Worm (Caenorhabditis elegans) whole organism, L1 larva: ENCODE measurements around the gene Y43B11AR.1.

Experiments used
- ama-1 ChIP-seq: fragments of 150-350 bp; optimal IDR thresholded peaks from 2 replicates; lab custom pipeline; 2014
- mdl-1 ChIP-seq, 2 experiments: fragments of 150-350 bp; optimal IDR thresholded peaks; 2 replicates each; lab custom pipeline; 2014 to 2017; ENCODE audit warnings: missing biosample characterization in 2 of 2, missing genetic modification characterization in 2 of 2, inconsistent platforms in 1 of 2
- nhr-11 ChIP-seq: fragments of 150-350 bp; optimal IDR thresholded peaks from 2 replicates; lab custom pipeline; 2014; ENCODE audit warnings: missing biosample characterization, missing genetic modification characterization
- snpc-4 ChIP-seq: fragments of 150-350 bp; optimal IDR thresholded peaks from 2 replicates; lab custom pipeline; 2014; ENCODE audit warnings: missing biosample characterization, missing genetic modification characterization
- unc-62 ChIP-seq: fragments of 150-350 bp; optimal IDR thresholded peaks from 2 replicates; lab custom pipeline; 2014; ENCODE audit warnings: missing biosample characterization, missing genetic modification reagents, missing genetic modification characterization

- TF ChIP-seq snpc-4: peak; percentile 81
- peak in 1 of 2 experiments; percentile 73 for TF ChIP-seq mdl-1 (tag; optimal IDR thresholded peaks at IDR 0.05; lab: Kevin White, UChicago)
- peak; percentile 19 for TF ChIP-seq ama-1 (lab: Kevin White, UChicago)
- TF ChIP-seq nhr-11: peak; percentile 65
- no peak for TF ChIP-seq unc-62 (GFP tag; lab: Kevin White, UChicago)
Observed at ce11 chrIV:7084632-7085160, 3.4 kb downstream of the Y43B11AR.1 start, which contains the start of gene rps-4.
